Fruit fly (Drosophila melanogaster) whole organism, pupa: ENCODE measurements around the gene AcCoAS.

ENCODE experiments used
- CG10348 ChIP-seq: fragments of 200-800 bp; sonication (Bioruptor generic); IDR thresholded peaks from 2 replicates; pipeline ENCODE4 v1.3.6; 2022; ENCODE audit warnings: missing biosample characterization, missing genetic modification characterization
- CG15710 ChIP-seq: fragments of 200-800 bp; sonication (Bioruptor generic); optimal IDR thresholded peaks from 2 replicates; lab custom pipeline; 2018; ENCODE audit warnings: missing biosample characterization, mild to moderate bottlenecking, missing genetic modification characterization, moderate library complexity
- CG17806 ChIP-seq: fragments of 200-800 bp; sonication (Bioruptor generic); optimal IDR thresholded peaks from 2 replicates; lab custom pipeline; 2018; ENCODE audit warnings: missing biosample characterization, mild to moderate bottlenecking, missing genetic modification characterization, moderate library complexity
- CG32121 ChIP-seq: fragments of 200-800 bp; sonication (Bioruptor generic); IDR thresholded peaks from 2 replicates; pipeline ENCODE4 v1.3.6; 2022; ENCODE audit warnings: missing biosample characterization, missing genetic modification characterization
- CG34367 ChIP-seq: fragments of 200-800 bp; sonication (Bioruptor generic); optimal IDR thresholded peaks from 2 replicates; lab custom pipeline; 2018; ENCODE audit warnings: missing biosample characterization, mild to moderate bottlenecking, missing genetic modification characterization
- CG8159 ChIP-seq: fragments of 200-800 bp; sonication (Bioruptor generic); optimal IDR thresholded peaks from 3 replicates; lab custom pipeline; 2018; ENCODE audit warnings: missing biosample characterization, mild to moderate bottlenecking, missing genetic modification characterization, moderate library complexity
- CG8301 ChIP-seq: fragments of 200-800 bp; sonication (Bioruptor generic); optimal IDR thresholded peaks from 2 replicates; lab custom pipeline; 2018; ENCODE audit warnings: missing biosample characterization, mild to moderate bottlenecking, missing genetic modification characterization
- D1 ChIP-seq: fragments of 200-800 bp; sonication (Bioruptor generic); optimal IDR thresholded peaks from 2 replicates; lab custom pipeline; 2018; ENCODE audit warnings: missing biosample characterization, mild to moderate bottlenecking, missing genetic modification characterization, moderate library complexity
- EcR ChIP-seq: fragments of 200-800 bp; sonication (Bioruptor generic); optimal IDR thresholded peaks from 3 replicates; lab custom pipeline; 2019; ENCODE audit warnings: missing biosample characterization, missing genetic modification characterization, mild to moderate bottlenecking, moderate library complexity, missing genetic modification reagents
- Pif1A ChIP-seq: fragments of 200-800 bp; sonication (Bioruptor generic); optimal IDR thresholded peaks from 3 replicates; lab custom pipeline; 2016; ENCODE audit warnings: missing biosample characterization, missing genetic modification characterization
- Pif1B ChIP-seq: fragments of 200-800 bp; sonication (Bioruptor generic); optimal IDR thresholded peaks from 3 replicates; lab custom pipeline; 2016; ENCODE audit warnings: missing biosample characterization, missing genetic modification characterization
- Snoo ChIP-seq: fragments of 200-800 bp; sonication (Bioruptor generic); optimal IDR thresholded peaks from 3 replicates; lab custom pipeline; 2017; ENCODE audit warnings: missing biosample characterization, mild to moderate bottlenecking, missing genetic modification characterization, inconsistent platforms
- fd96Ca ChIP-seq: fragments of 200-800 bp; sonication (Bioruptor generic); IDR thresholded peaks from 3 replicates; pipeline ENCODE4 v1.3.6; 2022; ENCODE audit warnings: missing biosample characterization, missing genetic modification characterization
- gl ChIP-seq: fragments of 200-800 bp; sonication (Bioruptor generic); optimal IDR thresholded peaks from 2 replicates; lab custom pipeline; 2018; ENCODE audit warnings: missing biosample characterization, mild to moderate bottlenecking, missing genetic modification characterization

- no peak for TF ChIP-seq CG15710 (tag; lab: Kevin White, UChicago)
- TF ChIP-seq EcR (GFP tag; lab: Kevin White, UChicago): no peak
- TF ChIP-seq CG10348: no peak
- no peak for TF ChIP-seq CG8301 (tag; lab: Kevin White, UChicago)
- TF ChIP-seq Snoo (tag; lab: Kevin White, UChicago): no peak
- TF ChIP-seq CG32121: no peak
- TF ChIP-seq CG34367: no peak
- TF ChIP-seq CG17806 (tag; lab: Kevin White, UChicago): no peak
- TF ChIP-seq Pif1B (GFP tag; lab: Kevin White, UChicago): no peak
- TF ChIP-seq fd96Ca: no peak
- TF ChIP-seq D1: peak; percentile 51
- no peak for TF ChIP-seq Pif1A (GFP tag; lab: Kevin White, UChicago)
- no peak for TF ChIP-seq CG8159 (tag; lab: Kevin White, UChicago)
- TF ChIP-seq gl (tag; lab: Kevin White, UChicago): no peak
Measured at dm6 chr3L:21262426-21262825, 17.6 kb downstream of the AcCoAS start.
